Worm (Caenorhabditis elegans) whole organism, early embryonic: ENCODE data around the gene srw-60.

Experiments used
- aly-1 ChIP-seq: sonication (generic microtip); optimal IDR thresholded peaks from 2 replicates; lab custom pipeline; 2016; ENCODE audit warnings: missing genetic modification characterization, missing compliant biosample characterization
- ama-1 ChIP-seq: fragments of 150-350 bp; optimal IDR thresholded peaks from 2 replicates; lab custom pipeline; 2014
- ceh-13 ChIP-seq: fragments of 200-800 bp; sonication (Bioruptor generic); optimal IDR thresholded peaks from 2 replicates; lab custom pipeline; 2018; ENCODE audit warnings: mild to moderate bottlenecking, missing genetic modification characterization, missing compliant biosample characterization
- ceh-36 ChIP-seq: sonication (generic microtip); optimal IDR thresholded peaks from 2 replicates; lab custom pipeline; 2016; ENCODE audit warnings: missing genetic modification characterization, inconsistent platforms, missing compliant biosample characterization
- ets-7 ChIP-seq: sonication (generic microtip); optimal IDR thresholded peaks from 2 replicates; lab custom pipeline; 2016; ENCODE audit warnings: missing genotype, missing genetic modification characterization, missing compliant biosample characterization
- hmg-4 ChIP-seq: fragments of 200-800 bp; sonication (Bioruptor generic); optimal IDR thresholded peaks from 2 replicates; lab custom pipeline; 2018; ENCODE audit warnings: mild to moderate bottlenecking, missing genetic modification characterization, missing compliant biosample characterization

DNA sequence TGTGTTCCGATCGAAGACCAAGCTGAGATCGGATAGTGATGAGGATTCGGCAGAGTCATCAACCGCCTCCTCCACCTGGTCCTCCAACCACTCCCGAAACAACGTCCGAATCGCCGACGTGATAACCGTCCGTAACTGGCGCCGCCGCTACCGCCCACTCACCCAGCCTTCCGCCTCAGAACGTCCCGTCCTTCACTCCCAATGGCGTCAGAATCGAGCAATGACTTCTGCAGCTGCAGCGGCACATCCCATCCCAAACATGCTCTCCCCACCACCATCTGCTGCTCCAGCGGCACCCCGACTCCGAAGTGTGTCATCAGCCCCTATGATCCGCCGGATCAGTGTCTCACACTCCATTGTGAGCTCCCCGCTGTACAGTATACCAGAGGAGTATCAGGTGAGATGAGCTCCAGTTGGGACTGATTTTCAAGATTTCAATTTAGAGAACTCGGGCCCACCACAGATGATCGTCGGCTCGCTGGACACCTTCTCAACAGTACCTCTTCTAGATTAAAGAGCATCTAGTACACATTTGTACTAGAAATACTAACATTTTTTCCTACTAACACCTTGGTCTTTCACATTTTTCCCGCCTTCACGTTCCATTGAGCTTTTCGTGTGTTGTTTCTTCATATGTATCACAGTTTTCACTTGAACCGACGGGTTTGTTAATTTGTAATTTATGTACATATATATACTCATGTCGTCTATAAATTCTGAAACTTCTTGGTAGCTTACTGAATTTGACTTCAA, 32.4 kb upstream of the srw-60 start:
- TF ChIP-seq ceh-36 (tag; lab: Kevin White, UChicago) (no peak), hmg-4 (GFP tag; lab: Kevin White, UChicago) (no peak), ceh-13 (GFP tag; lab: Kevin White, UChicago) (no peak), ets-7 (tag; lab: Kevin White, UChicago) (no peak), ama-1 (lab: Kevin White, UChicago) (no peak), aly-1 (tag; lab: Kevin White, UChicago) (no peak)
